Fruit fly (Drosophila melanogaster) whole organism, prepupa: Measurements from ENCODE around the gene CG34138.

Experiments
- Blimp-1 ChIP-seq: fragments of 200-800 bp; sonication (Bioruptor generic); optimal IDR thresholded peaks from 3 replicates; lab custom pipeline; 2017; ENCODE audit warnings: missing biosample characterization, missing genetic modification characterization, mild to moderate bottlenecking, moderate library complexity, missing genetic modification reagents
- CG11294 ChIP-seq: fragments of 200-800 bp; sonication (Bioruptor generic); IDR thresholded peaks from 2 replicates; pipeline ENCODE4 v1.3.6; 2022; ENCODE audit warnings: missing biosample characterization, missing genetic modification characterization
- CG16779 ChIP-seq: fragments of 200-800 bp; sonication (Bioruptor generic); optimal IDR thresholded peaks from 3 replicates; lab custom pipeline; 2017; ENCODE audit warnings: missing biosample characterization, mild to moderate bottlenecking, missing genetic modification characterization
- CG3919 ChIP-seq: fragments of 200-800 bp; sonication (Bioruptor generic); optimal IDR thresholded peaks from 3 replicates; lab custom pipeline; 2016; ENCODE audit warnings: missing biosample characterization, missing genetic modification characterization
- CG6163 ChIP-seq: fragments of 200-800 bp; sonication (Bioruptor generic); IDR thresholded peaks from 3 replicates; pipeline ENCODE4 v1.3.6; 2022; ENCODE audit warnings: missing biosample characterization, missing genetic modification characterization
- CG6854 ChIP-seq: fragments of 200-800 bp; sonication (Bioruptor generic); optimal IDR thresholded peaks from 2 replicates; lab custom pipeline; 2017; ENCODE audit warnings: missing biosample characterization, mild to moderate bottlenecking, missing genetic modification characterization
- CG7368 ChIP-seq: fragments of 200-800 bp; sonication (Bioruptor generic); optimal IDR thresholded peaks from 3 replicates; lab custom pipeline; 2016; ENCODE audit warnings: missing biosample characterization, missing genetic modification characterization
- CG8119 ChIP-seq: fragments of 200-800 bp; sonication (Bioruptor generic); IDR thresholded peaks from 3 replicates; pipeline ENCODE4 v1.3.6; 2022; ENCODE audit warnings: missing biosample characterization, missing genetic modification characterization
- CG8319 ChIP-seq: fragments of 200-800 bp; sonication (Bioruptor generic); optimal IDR thresholded peaks from 3 replicates; lab custom pipeline; 2016; ENCODE audit warnings: missing biosample characterization, missing genetic modification characterization
- Eip75B ChIP-seq: fragments of 200-800 bp; sonication (Bioruptor generic); optimal IDR thresholded peaks from 3 replicates; lab custom pipeline; 2016; ENCODE audit warnings: missing biosample characterization, missing genetic modification characterization
- Hr39 ChIP-seq: fragments of 200-800 bp; sonication (Bioruptor generic); optimal IDR thresholded peaks from 2 replicates; lab custom pipeline; 2016; ENCODE audit warnings: missing biosample characterization, missing genetic modification characterization
- Lpt ChIP-seq: fragments of 200-800 bp; sonication (Bioruptor generic); optimal IDR thresholded peaks from 3 replicates; lab custom pipeline; 2016; ENCODE audit warnings: missing biosample characterization, missing genetic modification characterization
- Sox14 ChIP-seq: fragments of 200-800 bp; sonication (Bioruptor generic); optimal IDR thresholded peaks from 3 replicates; lab custom pipeline; 2016; ENCODE audit warnings: missing biosample characterization, missing genetic modification characterization
- achi ChIP-seq: fragments of 200-800 bp; sonication (Bioruptor generic); optimal IDR thresholded peaks from 3 replicates; lab custom pipeline; 2016; ENCODE audit warnings: missing biosample characterization, missing genetic modification characterization
- acj6 ChIP-seq: fragments of 200-800 bp; sonication (Bioruptor generic); optimal IDR thresholded peaks from 3 replicates; lab custom pipeline; 2016; ENCODE audit warnings: missing biosample characterization, missing genetic modification characterization
- dac ChIP-seq: fragments of 200-800 bp; sonication (Bioruptor generic); optimal IDR thresholded peaks from 2 replicates; lab custom pipeline; 2017; ENCODE audit warnings: missing biosample characterization, mild to moderate bottlenecking, missing genetic modification characterization
- fd59A ChIP-seq: fragments of 200-800 bp; sonication (Bioruptor generic); optimal IDR thresholded peaks from 2 replicates; lab custom pipeline; 2017; ENCODE audit warnings: missing biosample characterization, mild to moderate bottlenecking, missing genetic modification characterization, missing genetic modification reagents
- net ChIP-seq: fragments of 200-800 bp; sonication (Bioruptor generic); optimal IDR thresholded peaks from 3 replicates; lab custom pipeline; 2016; ENCODE audit warnings: missing biosample characterization, missing genetic modification characterization
- ss ChIP-seq, 2 experiments: fragments of 200-800 bp; sonication (Bioruptor generic); optimal IDR thresholded peaks; 2 replicates in 1 of 2; 3 replicates in 1 of 2; lab custom pipeline; 2017 to 2018; ENCODE audit warnings: mild to moderate bottlenecking in 2 of 2, missing biosample characterization in 2 of 2, missing genetic modification characterization in 2 of 2, moderate library complexity in 1 of 2

Gene CG34138

dm6 chr3R:19682424-19682823 is 47.7 kb downstream of the CG34138 start:
- TF ChIP-seq CG16779 (no peak), CG8319 (GFP tag; lab: Kevin White, UChicago) (no peak), CG7368 (GFP tag; lab: Kevin White, UChicago) (no peak), Blimp-1 (GFP tag; lab: Kevin White, UChicago) (no peak), fd59A (GFP tag; lab: Kevin White, UChicago) (no peak), CG8119 (GFP tag; lab: Robert Waterston, UW) (no peak), CG6163 (GFP tag; lab: Robert Waterston, UW) (no peak), acj6 (GFP tag; lab: Kevin White, UChicago) (no peak), achi (GFP tag; lab: Kevin White, UChicago) (no peak), CG11294 (GFP tag; lab: Robert Waterston, UW) (no peak), ss (GFP tag; optimal IDR thresholded peaks at IDR 0.05; lab: Kevin White, UChicago) (no peak), Lpt (GFP tag; lab: Kevin White, UChicago) (no peak), net (no peak), Eip75B (GFP tag; lab: Kevin White, UChicago) (no peak), Sox14 (no peak), CG6854 (no peak), dac (GFP tag; lab: Kevin White, UChicago) (no peak), CG3919 (no peak), Hr39 (no peak)
